Fruit fly (Drosophila melanogaster) S2 (cell line): Measurements from ENCODE around the gene CG5435.

Experiments used
- CG8478 ChIP-seq: fragments of >200 bp; optimal IDR thresholded peaks from 2 replicates; lab custom pipeline; 2018
- CTCF ChIP-seq, 2 experiments: fragments of >200 bp; optimal IDR thresholded peaks; 2 replicates each; lab custom pipeline; 2018

dm6 chr2L:12410679-12411078 is 20.0 kb downstream of the CG5435 start:
- TF ChIP-seq CTCF (optimal IDR thresholded peaks at IDR 0.05; lab: Kevin White, UChicago) = no peak
- TF ChIP-seq CG8478 (lab: Kevin White, UChicago) = no peak
